Fruit fly (Drosophila melanogaster) whole organism, adult: Measurements from ENCODE around the gene CG12480.

Source experiments
- CG12768 ChIP-seq: fragments of 200-800 bp; sonication (Bioruptor generic); optimal IDR thresholded peaks from 2 replicates; lab custom pipeline; 2017; ENCODE audit warnings: missing biosample characterization, missing genetic modification characterization, mild to moderate bottlenecking, moderate library complexity, missing genetic modification reagents
- CG33017 ChIP-seq: fragments of 200-800 bp; sonication (Bioruptor generic); optimal IDR thresholded peaks from 2 replicates; lab custom pipeline; 2018; ENCODE audit warnings: missing biosample characterization, mild to moderate bottlenecking, missing genetic modification characterization, moderate library complexity
- Hr96 ChIP-seq: fragments of 200-800 bp; sonication (Bioruptor generic); optimal IDR thresholded peaks from 2 replicates; lab custom pipeline; 2016; ENCODE audit warnings: missing biosample characterization, missing genetic modification characterization
- bab1 ChIP-seq: fragments of 200-800 bp; sonication (Bioruptor generic); optimal IDR thresholded peaks from 3 replicates; lab custom pipeline; 2019; ENCODE audit warnings: missing biosample characterization, mild to moderate bottlenecking, missing genetic modification characterization, moderate library complexity

- no peak for TF ChIP-seq CG33017
- TF ChIP-seq Hr96 (GFP tag; lab: Kevin White, UChicago): no peak
- no peak for TF ChIP-seq CG12768 (GFP tag; lab: Kevin White, UChicago)
- TF ChIP-seq bab1: no peak
Observed at dm6 chrX:14153689-14154088, 15.7 kb upstream of the CG12480 start.
